Worm (Caenorhabditis elegans) whole organism, young adult: ENCODE measurements around the gene fbxa-138.
A peak's percentile ranks its signal among the peaks of the same experiment; 100 is the strongest.

Source experiments
- B0035.1 ChIP-seq: sonication (generic microtip); optimal IDR thresholded peaks from 2 replicates; lab custom pipeline; 2016; ENCODE audit warnings: missing genetic modification characterization, mild to moderate bottlenecking, missing compliant biosample characterization, missing genotype, missing genetic modification reagents
- B0261.1 ChIP-seq: sonication (generic microtip); optimal IDR thresholded peaks from 2 replicates; lab custom pipeline; 2016; ENCODE audit warnings: mild to moderate bottlenecking, missing genetic modification characterization, moderate library complexity, missing compliant biosample characterization
- D2030.7 ChIP-seq: fragments of 200-800 bp; sonication (Bioruptor generic); IDR thresholded peaks from 2 replicates; pipeline ENCODE4 v1.3.6; 2022; ENCODE audit warnings: missing genetic modification reagents, missing genetic modification characterization, missing compliant biosample characterization
- F22D6.2 ChIP-seq: sonication (generic microtip); optimal IDR thresholded peaks from 2 replicates; lab custom pipeline; 2016; ENCODE audit warnings: mild to moderate bottlenecking, missing genetic modification characterization, missing compliant biosample characterization
- F23B12.7 ChIP-seq: sonication (generic microtip); optimal IDR thresholded peaks from 2 replicates; lab custom pipeline; 2017; ENCODE audit warnings: missing genetic modification characterization, mild to moderate bottlenecking, missing compliant biosample characterization, antibody characterized with exemption, moderate library complexity; ENCODE audit not compliant: insufficient read depth
- F33H1.4 ChIP-seq: fragments of 200-800 bp; sonication (Bioruptor generic); IDR thresholded peaks from 2 replicates; pipeline ENCODE4 v1.3.6; 2022; ENCODE audit warnings: missing genetic modification reagents, missing genetic modification characterization, missing compliant biosample characterization
- F37B4.10 ChIP-seq: fragments of 200-800 bp; sonication (Bioruptor generic); IDR thresholded peaks from 2 replicates; pipeline ENCODE4 v1.3.6; 2022; ENCODE audit warnings: missing genetic modification characterization, missing compliant biosample characterization
- F49E8.2 ChIP-seq: sonication (generic microtip); optimal IDR thresholded peaks from 3 replicates; lab custom pipeline; 2017; ENCODE audit warnings: missing genetic modification characterization, mild to moderate bottlenecking, missing compliant biosample characterization, antibody characterized with exemption, moderate library complexity; ENCODE audit not compliant: insufficient read depth
- K11D2.4 ChIP-seq: fragments of 200-800 bp; sonication (Bioruptor generic); IDR thresholded peaks from 2 replicates; pipeline ENCODE4 v1.3.6; 2022; ENCODE audit warnings: missing genetic modification reagents, missing genetic modification characterization, missing compliant biosample characterization
- T07F8.4 ChIP-seq: sonication (generic microtip); optimal IDR thresholded peaks from 2 replicates; lab custom pipeline; 2016; ENCODE audit warnings: mild to moderate bottlenecking, missing genetic modification characterization, moderate library complexity, missing compliant biosample characterization
- Y56A3A.18 ChIP-seq: fragments of 200-800 bp; sonication (Bioruptor generic); IDR thresholded peaks from 2 replicates; pipeline ENCODE4 v1.3.6; 2022; ENCODE audit warnings: missing genetic modification reagents, missing genetic modification characterization, missing compliant biosample characterization
- Y95B8A.8 ChIP-seq: fragments of 200-800 bp; sonication (Bioruptor generic); IDR thresholded peaks from 2 replicates; pipeline ENCODE4 v1.3.6; 2022; ENCODE audit warnings: missing genetic modification reagents, missing genetic modification characterization, missing compliant biosample characterization
- ZK185.1 ChIP-seq: sonication (generic microtip); optimal IDR thresholded peaks from 2 replicates; lab custom pipeline; 2016; ENCODE audit warnings: mild to moderate bottlenecking, missing genetic modification characterization, missing compliant biosample characterization; ENCODE audit not compliant: poor library complexity, severe bottlenecking
- akir-1 ChIP-seq: fragments of 200-800 bp; sonication (Bioruptor generic); optimal IDR thresholded peaks from 2 replicates; lab custom pipeline; 2018; ENCODE audit warnings: mild to moderate bottlenecking, missing genetic modification characterization, moderate library complexity, missing compliant biosample characterization
- ama-1 ChIP-seq, 3 experiments: fragments of 150-350 bp in 1 of 3; sonication (generic microtip) in 2 of 3; optimal IDR thresholded peaks; 2 replicates each; lab custom pipeline; 2014 to 2018; ENCODE audit warnings: missing biosample characterization in 2 of 3, missing genetic modification characterization in 2 of 3, missing genetic modification reagents in 2 of 3
- aptf-2 ChIP-seq: fragments of 200-800 bp; sonication (Bioruptor generic); conservative IDR thresholded peaks from 2 replicates; pipeline ENCODE4 v1.3.6; 2022; ENCODE audit warnings: missing genetic modification reagents, missing genetic modification characterization, missing compliant biosample characterization
- aptf-3 ChIP-seq: fragments of 200-800 bp; sonication (Bioruptor generic); IDR thresholded peaks from 2 replicates; pipeline ENCODE4 v1.3.6; 2022; ENCODE audit warnings: missing genetic modification characterization, missing compliant biosample characterization
- chd-7 ChIP-seq: sonication (generic microtip); optimal IDR thresholded peaks from 2 replicates; lab custom pipeline; 2016; ENCODE audit warnings: mild to moderate bottlenecking, missing genetic modification characterization, moderate library complexity, missing compliant biosample characterization
- dpl-1 ChIP-seq: fragments of 150-350 bp; optimal IDR thresholded peaks from 2 replicates; lab custom pipeline; 2014; ENCODE audit warnings: missing biosample characterization, missing genetic modification reagents, missing genetic modification characterization
- efl-1 ChIP-seq: fragments of 150-350 bp; optimal IDR thresholded peaks from 2 replicates; lab custom pipeline; 2014; ENCODE audit warnings: missing biosample characterization, missing genetic modification reagents, missing genetic modification characterization
- egl-18 ChIP-seq: fragments of 200-800 bp; sonication (Bioruptor generic); IDR thresholded peaks from 2 replicates; pipeline ENCODE4 v1.3.6; 2022; ENCODE audit warnings: missing genetic modification reagents, missing genetic modification characterization, missing compliant biosample characterization
- egl-44 ChIP-seq: fragments of 200-800 bp; sonication (Bioruptor generic); IDR thresholded peaks from 2 replicates; pipeline ENCODE4 v1.3.6; 2022; ENCODE audit warnings: missing genetic modification reagents, missing genetic modification characterization, missing compliant biosample characterization
- ets-4 ChIP-seq: fragments of 200-800 bp; sonication (Bioruptor generic); optimal IDR thresholded peaks from 2 replicates; lab custom pipeline; 2018; ENCODE audit warnings: mild to moderate bottlenecking, missing genetic modification characterization, missing compliant biosample characterization
- him-1 ChIP-seq: sonication (generic microtip); optimal IDR thresholded peaks from 2 replicates; lab custom pipeline; 2016; ENCODE audit warnings: missing genotype, missing genetic modification reagents, missing genetic modification characterization, missing compliant biosample characterization
- hmg-1.2 ChIP-seq: fragments of 200-800 bp; sonication (Bioruptor generic); IDR thresholded peaks from 2 replicates; pipeline ENCODE4 v1.3.6; 2022; ENCODE audit warnings: missing genetic modification reagents, missing genetic modification characterization, missing compliant biosample characterization
- hrde-1 ChIP-seq: sonication (generic microtip); optimal IDR thresholded peaks from 2 replicates; lab custom pipeline; 2016; ENCODE audit warnings: missing genetic modification characterization, mild to moderate bottlenecking, missing compliant biosample characterization, moderate library complexity, missing genotype, missing genetic modification reagents, borderline replicate concordance
- let-607 ChIP-seq, 2 experiments: fragments of 200-800 bp in 1 of 2; sonication (Bioruptor generic) in 1 of 2; sonication (generic microtip) in 1 of 2; optimal IDR thresholded peaks; 2 replicates each; lab custom pipeline; 2016 to 2018; ENCODE audit warnings: mild to moderate bottlenecking in 2 of 2, missing compliant biosample characterization in 2 of 2, missing genetic modification characterization in 2 of 2, moderate library complexity in 2 of 2, missing genotype in 1 of 2
- lsy-27 ChIP-seq: sonication (generic microtip); optimal IDR thresholded peaks from 2 replicates; lab custom pipeline; 2017; ENCODE audit warnings: missing genetic modification characterization, mild to moderate bottlenecking, missing compliant biosample characterization, antibody characterized with exemption, missing genotype, borderline replicate concordance; ENCODE audit not compliant: insufficient read depth
- madf-10 ChIP-seq: sonication (generic microtip); optimal IDR thresholded peaks from 2 replicates; lab custom pipeline; 2016; ENCODE audit warnings: mild to moderate bottlenecking, missing genetic modification characterization, missing compliant biosample characterization
- madf-6 ChIP-seq: fragments of 200-800 bp; sonication (Bioruptor generic); IDR thresholded peaks from 2 replicates; pipeline ENCODE4 v1.3.6; 2022; ENCODE audit warnings: missing genetic modification reagents, missing genetic modification characterization, missing compliant biosample characterization
- madf-8 ChIP-seq: fragments of 200-800 bp; sonication (Bioruptor generic); conservative IDR thresholded peaks from 2 replicates; pipeline ENCODE4 v1.3.6; 2022; ENCODE audit warnings: missing genetic modification reagents, missing genetic modification characterization, missing compliant biosample characterization
- mcd-1 ChIP-seq: fragments of 200-800 bp; sonication (Bioruptor generic); IDR thresholded peaks from 2 replicates; pipeline ENCODE4 v1.3.6; 2022; ENCODE audit warnings: missing genetic modification reagents, missing genetic modification characterization, missing compliant biosample characterization
- mes-4 ChIP-seq: sonication (generic microtip); optimal IDR thresholded peaks from 2 replicates; lab custom pipeline; 2016; ENCODE audit warnings: missing genotype, missing genetic modification characterization, missing compliant biosample characterization
- mxl-1 ChIP-seq: sonication (generic microtip); optimal IDR thresholded peaks from 2 replicates; lab custom pipeline; 2016; ENCODE audit warnings: missing genetic modification characterization, missing compliant biosample characterization
- nfyb-1 ChIP-seq: fragments of 200-800 bp; sonication (Bioruptor generic); IDR thresholded peaks from 2 replicates; pipeline ENCODE4 v1.3.6; 2022; ENCODE audit warnings: missing genetic modification reagents, missing genetic modification characterization, missing compliant biosample characterization
- nhr-120 ChIP-seq: fragments of 200-800 bp; sonication (Bioruptor generic); IDR thresholded peaks from 2 replicates; pipeline ENCODE4 v1.3.6; 2022; ENCODE audit warnings: missing genetic modification characterization, missing compliant biosample characterization
- nhr-27 ChIP-seq: fragments of 200-800 bp; sonication (Bioruptor generic); optimal IDR thresholded peaks from 2 replicates; lab custom pipeline; 2018; ENCODE audit warnings: mild to moderate bottlenecking, missing genetic modification characterization, moderate library complexity, missing compliant biosample characterization
- nhr-90 ChIP-seq: sonication (generic microtip); optimal IDR thresholded peaks from 2 replicates; lab custom pipeline; 2016; ENCODE audit warnings: missing genotype, mild to moderate bottlenecking, missing genetic modification characterization, missing compliant biosample characterization
- pbrm-1 ChIP-seq: fragments of 200-800 bp; sonication (Bioruptor generic); IDR thresholded peaks from 2 replicates; pipeline ENCODE4 v1.3.6; 2022; ENCODE audit warnings: missing genetic modification reagents, missing genetic modification characterization, missing compliant biosample characterization
- repo-1 ChIP-seq: sonication (generic microtip); optimal IDR thresholded peaks from 2 replicates; lab custom pipeline; 2017; ENCODE audit warnings: mild to moderate bottlenecking, missing genetic modification characterization, missing compliant biosample characterization
- snpc-4 ChIP-seq, 5 experiments: fragments of 150-350 bp in 1 of 5; sonication (generic microtip) in 4 of 5; optimal IDR thresholded peaks; 2 replicates each; lab custom pipeline; 2014 to 2018; ENCODE audit warnings: missing genetic modification characterization in 5 of 5, missing biosample characterization in 3 of 5, antibody characterized with exemption in 2 of 5, mild to moderate bottlenecking in 2 of 5, missing compliant biosample characterization in 2 of 5, missing genotype in 2 of 5, moderate library complexity in 2 of 5, missing genetic modification reagents in 1 of 5
- tbp1 ChIP-seq: fragments of 200-800 bp; sonication (Bioruptor generic); optimal IDR thresholded peaks from 2 replicates; lab custom pipeline; 2018; ENCODE audit warnings: mild to moderate bottlenecking, missing genetic modification characterization, missing compliant biosample characterization
- unc-130 ChIP-seq: sonication (generic microtip); optimal IDR thresholded peaks from 2 replicates; lab custom pipeline; 2016; ENCODE audit warnings: missing genetic modification reagents, missing genetic modification characterization, missing compliant biosample characterization
- zfh-2 ChIP-seq: fragments of 200-800 bp; sonication (Bioruptor generic); conservative IDR thresholded peaks from 2 replicates; pipeline ENCODE4 v1.3.6; 2022; ENCODE audit warnings: missing genetic modification reagents, missing genetic modification characterization, missing compliant biosample characterization
- zim-3 ChIP-seq: sonication (generic microtip); optimal IDR thresholded peaks from 2 replicates; lab custom pipeline; 2017; ENCODE audit warnings: mild to moderate bottlenecking, missing genetic modification characterization, moderate library complexity, missing compliant biosample characterization
- ztf-22 ChIP-seq: fragments of 200-800 bp; sonication (Bioruptor generic); optimal IDR thresholded peaks from 2 replicates; lab custom pipeline; 2018; ENCODE audit warnings: mild to moderate bottlenecking, missing genetic modification characterization, moderate library complexity, missing compliant biosample characterization
- ztf-25 ChIP-seq: fragments of 200-800 bp; sonication (Bioruptor generic); IDR thresholded peaks from 2 replicates; pipeline ENCODE4 v1.3.6; 2022; ENCODE audit warnings: missing genetic modification reagents, missing genetic modification characterization, missing compliant biosample characterization

The fbxa-138 gene

DNA sequence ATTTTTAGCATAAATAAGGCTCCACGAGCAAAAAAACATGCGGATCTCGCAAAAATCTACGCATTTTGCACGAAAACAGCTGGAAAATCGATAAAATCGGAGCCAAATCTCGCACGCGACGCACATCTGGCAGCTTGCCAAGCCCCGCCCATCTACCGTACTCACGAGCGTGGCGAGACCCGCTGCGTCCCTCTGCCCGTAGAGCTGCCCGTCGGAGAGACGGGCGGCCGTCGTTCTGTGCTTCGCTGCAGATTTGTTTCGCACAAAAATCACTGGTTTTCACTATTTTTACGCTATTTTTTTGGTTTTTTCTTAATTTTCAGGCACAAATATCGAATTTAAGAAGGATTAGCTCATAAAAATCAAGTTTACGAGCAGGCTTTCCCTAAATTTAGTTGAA lies 34.7 kb upstream of the fbxa-138 start (continued):
- no peak for TF ChIP-seq egl-18 (GFP tag; lab: Robert Waterston, UW)
- TF ChIP-seq K11D2.4 (GFP tag; lab: Robert Waterston, UW): peak; percentile 66; the same call in 1 of the 2 replicates
- TF ChIP-seq F49E8.2 (tag; lab: Kevin White, UChicago): peak; percentile 48
- TF ChIP-seq aptf-3: no peak
- TF ChIP-seq F22D6.2 (tag; lab: Kevin White, UChicago): no peak
- peak; percentile 93 for TF ChIP-seq mcd-1 (GFP tag; lab: Robert Waterston, UW)
- TF ChIP-seq zim-3 (tag; lab: Kevin White, UChicago): no peak
- no peak for TF ChIP-seq ama-1 (optimal IDR thresholded peaks at IDR 0.05; lab: Kevin White, UChicago)
- no peak for TF ChIP-seq ama-1 (GFP tag; optimal IDR thresholded peaks at IDR 0.05; lab: Kevin White, UChicago)
- no peak for TF ChIP-seq ets-4
- TF ChIP-seq madf-10 (tag; lab: Kevin White, UChicago): peak; percentile 71
- no peak for TF ChIP-seq nhr-27
- TF ChIP-seq aptf-2 (GFP tag; lab: Robert Waterston, UW): no peak
- TF ChIP-seq mxl-1: no peak
- TF ChIP-seq mes-4 (tag; lab: Kevin White, UChicago): no peak
- TF ChIP-seq zfh-2 (GFP tag; lab: Robert Waterston, UW): peak; percentile 92
- peak; percentile 92 for TF ChIP-seq D2030.7 (GFP tag; lab: Robert Waterston, UW)
- peak; percentile 98 for TF ChIP-seq F33H1.4 (GFP tag; lab: Robert Waterston, UW)
- no peak for TF ChIP-seq let-607 (tag; optimal IDR thresholded peaks at IDR 0.05; lab: Kevin White, UChicago)
- peak; percentile 2 for TF ChIP-seq repo-1
- TF ChIP-seq egl-44: 0 out of 2 replicates have a peak, but pooled peaks have one; percentile 44
- no peak for TF ChIP-seq ztf-22 (GFP tag; lab: Kevin White, UChicago)
- no peak for TF ChIP-seq him-1 (tag; lab: Kevin White, UChicago)
- TF ChIP-seq T07F8.4: no peak
- TF ChIP-seq nfyb-1: peak; percentile 94
- 0 out of 2 replicates have a peak, but pooled peaks have one; percentile 15 for TF ChIP-seq Y56A3A.18 (GFP tag; lab: Robert Waterston, UW)
- no peak for TF ChIP-seq hrde-1 (tag; lab: Kevin White, UChicago)
- TF ChIP-seq F23B12.7: peak; percentile 85
- TF ChIP-seq B0035.1: no peak
- TF ChIP-seq akir-1 (GFP tag; lab: Kevin White, UChicago): no peak
- peak; percentile 47 for TF ChIP-seq snpc-4 (GFP tag; optimal IDR thresholded peaks at IDR 0.05; lab: Kevin White, UChicago)
- TF ChIP-seq snpc-4 (tag; optimal IDR thresholded peaks at IDR 0.05; lab: Kevin White, UChicago): peak; percentile 27 to 83 (median 60)
- TF ChIP-seq F37B4.10 (GFP tag; lab: Robert Waterston, UW): 0 out of 2 replicates have a peak, but pooled peaks have one; percentile 79
- peak; percentile 14 for TF ChIP-seq B0261.1
- no peak for TF ChIP-seq chd-7 (tag; lab: Kevin White, UChicago)
- no peak for TF ChIP-seq nhr-120 (GFP tag; lab: Robert Waterston, UW)
- peak; percentile 49 for TF ChIP-seq ZK185.1 (tag; lab: Kevin White, UChicago)
- peak; percentile 39 for TF ChIP-seq nhr-90 (tag; lab: Kevin White, UChicago)
- TF ChIP-seq tbp1 (GFP tag; lab: Kevin White, UChicago): peak; percentile 69
- TF ChIP-seq madf-8: no peak; the same call in 1 of the 2 replicates
- peak; percentile 65 for TF ChIP-seq hmg-1.2 (GFP tag; lab: Robert Waterston, UW)
- peak; percentile 56; the same call in 1 of the 2 replicates for TF ChIP-seq pbrm-1 (GFP tag; lab: Robert Waterston, UW)
- TF ChIP-seq Y95B8A.8: peak; percentile 84
- no peak for TF ChIP-seq ztf-25
- peak; percentile 72 for TF ChIP-seq madf-6 (GFP tag; lab: Robert Waterston, UW)
- peak; percentile 34 for TF ChIP-seq unc-130 (GFP tag; lab: Kevin White, UChicago)
- no peak for TF ChIP-seq lsy-27 (tag; lab: Kevin White, UChicago)
- TF ChIP-seq dpl-1 (GFP tag; lab: Kevin White, UChicago): peak; percentile 29
- TF ChIP-seq efl-1 (GFP tag; lab: Kevin White, UChicago): peak; percentile 18
